Worm (Caenorhabditis elegans) whole organism, young adult: ENCODE measurements around the gene F13H10.5.
A peak's percentile ranks its signal among the peaks of the same experiment; 100 is the strongest.

Experiments
- B0261.1 ChIP-seq: sonication (generic microtip); optimal IDR thresholded peaks from 2 replicates; lab custom pipeline; 2016; ENCODE audit warnings: mild to moderate bottlenecking, missing genetic modification characterization, moderate library complexity, missing compliant biosample characterization
- B0336.3 ChIP-seq: fragments of 200-800 bp; sonication (Bioruptor generic); IDR thresholded peaks from 2 replicates; pipeline ENCODE4 v1.3.6; 2022; ENCODE audit warnings: missing genetic modification characterization, missing compliant biosample characterization
- F33H1.4 ChIP-seq: fragments of 200-800 bp; sonication (Bioruptor generic); IDR thresholded peaks from 2 replicates; pipeline ENCODE4 v1.3.6; 2022; ENCODE audit warnings: missing genetic modification reagents, missing genetic modification characterization, missing compliant biosample characterization
- F57A8.1 ChIP-seq: fragments of 200-800 bp; sonication (Bioruptor generic); optimal IDR thresholded peaks from 2 replicates; lab custom pipeline; 2018; ENCODE audit warnings: mild to moderate bottlenecking, missing genetic modification characterization, moderate library complexity, missing compliant biosample characterization
- T07F8.4 ChIP-seq: sonication (generic microtip); optimal IDR thresholded peaks from 2 replicates; lab custom pipeline; 2016; ENCODE audit warnings: mild to moderate bottlenecking, missing genetic modification characterization, moderate library complexity, missing compliant biosample characterization
- Y53F4B.3 ChIP-seq: fragments of 200-800 bp; sonication (Bioruptor generic); IDR thresholded peaks from 2 replicates; pipeline ENCODE4 v1.3.6; 2022; ENCODE audit warnings: missing genetic modification reagents, missing genetic modification characterization, missing compliant biosample characterization
- Y67H2A.10 ChIP-seq: fragments of 200-800 bp; sonication (Bioruptor generic); conservative IDR thresholded peaks from 2 replicates; pipeline ENCODE4 v1.3.6; 2022; ENCODE audit warnings: missing genetic modification reagents, missing genetic modification characterization, missing compliant biosample characterization
- ZK185.1 ChIP-seq: sonication (generic microtip); optimal IDR thresholded peaks from 2 replicates; lab custom pipeline; 2016; ENCODE audit warnings: mild to moderate bottlenecking, missing genetic modification characterization, missing compliant biosample characterization; ENCODE audit not compliant: poor library complexity, severe bottlenecking
- aptf-2 ChIP-seq: fragments of 200-800 bp; sonication (Bioruptor generic); conservative IDR thresholded peaks from 2 replicates; pipeline ENCODE4 v1.3.6; 2022; ENCODE audit warnings: missing genetic modification reagents, missing genetic modification characterization, missing compliant biosample characterization
- aptf-3 ChIP-seq: fragments of 200-800 bp; sonication (Bioruptor generic); IDR thresholded peaks from 2 replicates; pipeline ENCODE4 v1.3.6; 2022; ENCODE audit warnings: missing genetic modification characterization, missing compliant biosample characterization
- athp-1 ChIP-seq: sonication (generic microtip); optimal IDR thresholded peaks from 2 replicates; lab custom pipeline; 2017; ENCODE audit warnings: mild to moderate bottlenecking, missing genetic modification characterization, missing compliant biosample characterization
- attf-3 ChIP-seq: fragments of 200-800 bp; sonication (Bioruptor generic); conservative IDR thresholded peaks from 2 replicates; pipeline ENCODE4 v1.3.6; 2022; ENCODE audit warnings: missing genetic modification reagents, missing genetic modification characterization, missing compliant biosample characterization
- cebp-1 ChIP-seq, 2 experiments: fragments of 200-800 bp in 1 of 2; sonication (Bioruptor generic) in 1 of 2; sonication (generic microtip) in 1 of 2; IDR thresholded peaks in 1 of 2; optimal IDR thresholded peaks in 1 of 2; 2 replicates each; pipeline versions ENCODE4 v1.3.6 to Lab custom; 2017 to 2022; ENCODE audit warnings: missing compliant biosample characterization in 2 of 2, missing genetic modification characterization in 2 of 2, mild to moderate bottlenecking in 1 of 2, missing genetic modification reagents in 1 of 2, moderate library complexity in 1 of 2
- cebp-2 ChIP-seq: fragments of 200-800 bp; sonication (Bioruptor generic); IDR thresholded peaks from 2 replicates; pipeline ENCODE4 v1.3.6; 2022; ENCODE audit warnings: missing genetic modification characterization, missing compliant biosample characterization
- ceh-79 ChIP-seq: sonication (generic microtip); optimal IDR thresholded peaks from 2 replicates; lab custom pipeline; 2017; ENCODE audit warnings: mild to moderate bottlenecking, missing genetic modification characterization, missing compliant biosample characterization
- egl-44 ChIP-seq: fragments of 200-800 bp; sonication (Bioruptor generic); IDR thresholded peaks from 2 replicates; pipeline ENCODE4 v1.3.6; 2022; ENCODE audit warnings: missing genetic modification reagents, missing genetic modification characterization, missing compliant biosample characterization
- ekl-4 ChIP-seq: fragments of 200-800 bp; sonication (Bioruptor generic); IDR thresholded peaks from 2 replicates; pipeline ENCODE4 v1.3.6; 2022; ENCODE audit warnings: missing genetic modification reagents, missing genetic modification characterization, missing compliant biosample characterization
- ets-4 ChIP-seq: fragments of 200-800 bp; sonication (Bioruptor generic); optimal IDR thresholded peaks from 2 replicates; lab custom pipeline; 2018; ENCODE audit warnings: mild to moderate bottlenecking, missing genetic modification characterization, missing compliant biosample characterization
- hlh-12 ChIP-seq: sonication (generic microtip); optimal IDR thresholded peaks from 2 replicates; lab custom pipeline; 2016; ENCODE audit warnings: missing genetic modification characterization, missing compliant biosample characterization
- hmg-1.2 ChIP-seq: fragments of 200-800 bp; sonication (Bioruptor generic); IDR thresholded peaks from 2 replicates; pipeline ENCODE4 v1.3.6; 2022; ENCODE audit warnings: missing genetic modification reagents, missing genetic modification characterization, missing compliant biosample characterization
- hmg-20 ChIP-seq: fragments of 200-800 bp; sonication (Bioruptor generic); IDR thresholded peaks from 2 replicates; pipeline ENCODE4 v1.3.6; 2022; ENCODE audit warnings: missing genetic modification reagents, missing genetic modification characterization, missing compliant biosample characterization
- let-607 ChIP-seq, 2 experiments: fragments of 200-800 bp in 1 of 2; sonication (Bioruptor generic) in 1 of 2; sonication (generic microtip) in 1 of 2; optimal IDR thresholded peaks; 2 replicates each; lab custom pipeline; 2016 to 2018; ENCODE audit warnings: mild to moderate bottlenecking in 2 of 2, missing compliant biosample characterization in 2 of 2, missing genetic modification characterization in 2 of 2, moderate library complexity in 2 of 2, missing genotype in 1 of 2
- lin-35 ChIP-seq, 3 experiments: fragments of 150-350 bp in 2 of 3; sonication (generic microtip) in 1 of 3; optimal IDR thresholded peaks; 2 replicates each; lab custom pipeline; 2014 to 2018; ENCODE audit warnings: missing biosample characterization in 3 of 3, missing genetic modification characterization in 3 of 3, missing genetic modification reagents in 3 of 3
- lin-54 ChIP-seq: fragments of 200-800 bp; sonication (Bioruptor generic); optimal IDR thresholded peaks from 2 replicates; lab custom pipeline; 2018; ENCODE audit warnings: mild to moderate bottlenecking, missing genetic modification characterization, missing compliant biosample characterization
- lir-1 ChIP-seq: fragments of 200-800 bp; sonication (Bioruptor generic); conservative IDR thresholded peaks from 2 replicates; pipeline ENCODE4 v1.3.6; 2022; ENCODE audit warnings: missing genetic modification reagents, missing genetic modification characterization, missing compliant biosample characterization
- lsy-27 ChIP-seq: sonication (generic microtip); optimal IDR thresholded peaks from 2 replicates; lab custom pipeline; 2017; ENCODE audit warnings: missing genetic modification characterization, mild to moderate bottlenecking, missing compliant biosample characterization, antibody characterized with exemption, missing genotype, borderline replicate concordance; ENCODE audit not compliant: insufficient read depth
- madf-10 ChIP-seq: sonication (generic microtip); optimal IDR thresholded peaks from 2 replicates; lab custom pipeline; 2016; ENCODE audit warnings: mild to moderate bottlenecking, missing genetic modification characterization, missing compliant biosample characterization
- madf-3 ChIP-seq: fragments of 200-800 bp; sonication (Bioruptor generic); IDR thresholded peaks from 2 replicates; pipeline ENCODE4 v1.3.6; 2022; ENCODE audit warnings: missing genetic modification reagents, missing genetic modification characterization, missing compliant biosample characterization
- madf-6 ChIP-seq: fragments of 200-800 bp; sonication (Bioruptor generic); IDR thresholded peaks from 2 replicates; pipeline ENCODE4 v1.3.6; 2022; ENCODE audit warnings: missing genetic modification reagents, missing genetic modification characterization, missing compliant biosample characterization
- mcd-1 ChIP-seq: fragments of 200-800 bp; sonication (Bioruptor generic); IDR thresholded peaks from 2 replicates; pipeline ENCODE4 v1.3.6; 2022; ENCODE audit warnings: missing genetic modification reagents, missing genetic modification characterization, missing compliant biosample characterization
- mes-4 ChIP-seq: sonication (generic microtip); optimal IDR thresholded peaks from 2 replicates; lab custom pipeline; 2016; ENCODE audit warnings: missing genotype, missing genetic modification characterization, missing compliant biosample characterization
- nfya-1 ChIP-seq: sonication (generic microtip); optimal IDR thresholded peaks from 2 replicates; lab custom pipeline; 2017; ENCODE audit warnings: antibody characterized with exemption, missing compliant biosample characterization, missing genetic modification characterization, borderline replicate concordance; ENCODE audit not compliant: insufficient read depth
- nfya-2 ChIP-seq: fragments of 200-800 bp; sonication (Bioruptor generic); IDR thresholded peaks from 2 replicates; pipeline ENCODE4 v1.3.6; 2022; ENCODE audit warnings: missing genetic modification reagents, missing genetic modification characterization, missing compliant biosample characterization
- nhr-120 ChIP-seq: fragments of 200-800 bp; sonication (Bioruptor generic); IDR thresholded peaks from 2 replicates; pipeline ENCODE4 v1.3.6; 2022; ENCODE audit warnings: missing genetic modification characterization, missing compliant biosample characterization
- nhr-179 ChIP-seq: sonication (generic microtip); optimal IDR thresholded peaks from 2 replicates; lab custom pipeline; 2016; ENCODE audit warnings: mild to moderate bottlenecking, missing genetic modification characterization, missing compliant biosample characterization
- nhr-80 ChIP-seq: sonication (generic microtip); optimal IDR thresholded peaks from 2 replicates; lab custom pipeline; 2016; ENCODE audit warnings: missing genetic modification characterization, missing compliant biosample characterization
- nhr-90 ChIP-seq: sonication (generic microtip); optimal IDR thresholded peaks from 2 replicates; lab custom pipeline; 2016; ENCODE audit warnings: missing genotype, mild to moderate bottlenecking, missing genetic modification characterization, missing compliant biosample characterization
- rcor-1 ChIP-seq: fragments of 200-800 bp; sonication (Bioruptor generic); IDR thresholded peaks from 2 replicates; pipeline ENCODE4 v1.3.6; 2022; ENCODE audit warnings: missing genetic modification reagents, missing genetic modification characterization, missing compliant biosample characterization
- repo-1 ChIP-seq: sonication (generic microtip); optimal IDR thresholded peaks from 2 replicates; lab custom pipeline; 2017; ENCODE audit warnings: mild to moderate bottlenecking, missing genetic modification characterization, missing compliant biosample characterization
- snpc-3.4 ChIP-seq: sonication (generic microtip); optimal IDR thresholded peaks from 2 replicates; lab custom pipeline; 2017; ENCODE audit warnings: missing genetic modification characterization, mild to moderate bottlenecking, missing compliant biosample characterization, antibody characterized with exemption, moderate library complexity, missing genotype, missing genetic modification reagents
- tbp1 ChIP-seq: fragments of 200-800 bp; sonication (Bioruptor generic); optimal IDR thresholded peaks from 2 replicates; lab custom pipeline; 2018; ENCODE audit warnings: mild to moderate bottlenecking, missing genetic modification characterization, missing compliant biosample characterization
- tbx-9 ChIP-seq: sonication (generic microtip); optimal IDR thresholded peaks from 2 replicates; lab custom pipeline; 2016; ENCODE audit warnings: borderline replicate concordance, missing genetic modification characterization, inconsistent platforms, missing compliant biosample characterization
- tlf-1 ChIP-seq: fragments of 200-800 bp; sonication (Bioruptor generic); optimal IDR thresholded peaks from 2 replicates; lab custom pipeline; 2018; ENCODE audit warnings: mild to moderate bottlenecking, missing genetic modification characterization, missing compliant biosample characterization
- zfh-2 ChIP-seq: fragments of 200-800 bp; sonication (Bioruptor generic); conservative IDR thresholded peaks from 2 replicates; pipeline ENCODE4 v1.3.6; 2022; ENCODE audit warnings: missing genetic modification reagents, missing genetic modification characterization, missing compliant biosample characterization
- ztf-18 ChIP-seq: sonication (generic microtip); optimal IDR thresholded peaks from 2 replicates; lab custom pipeline; 2016; ENCODE audit warnings: missing genotype, mild to moderate bottlenecking, missing genetic modification characterization, missing compliant biosample characterization
- ztf-26 ChIP-seq: sonication (generic microtip); optimal IDR thresholded peaks from 2 replicates; lab custom pipeline; 2017; ENCODE audit warnings: missing genetic modification characterization, missing compliant biosample characterization
- ztf-6 ChIP-seq: fragments of 200-800 bp; sonication (Bioruptor generic); IDR thresholded peaks from 2 replicates; pipeline ENCODE4 v1.3.6; 2022; ENCODE audit warnings: missing genetic modification reagents, missing genetic modification characterization, missing compliant biosample characterization

Gene F13H10.5

ce11 chrIV:11025941-11026340, 35.1 kb downstream of the F13H10.5 start (continued):
- TF ChIP-seq madf-6 (GFP tag; lab: Robert Waterston, UW) = peak; percentile 80
- TF ChIP-seq nfya-2 (GFP tag; lab: Robert Waterston, UW) = no peak
- TF ChIP-seq ztf-26 (tag; lab: Kevin White, UChicago) = peak; percentile 63
- TF ChIP-seq attf-3 (GFP tag; lab: Robert Waterston, UW) = peak; percentile 68
- peak; percentile 85; the same call in 1 of the 2 replicates for TF ChIP-seq aptf-3 (GFP tag; lab: Robert Waterston, UW)
- peak; percentile 25 for TF ChIP-seq nhr-80
- peak; percentile 88 for TF ChIP-seq tbx-9
- TF ChIP-seq mcd-1 = peak; percentile 71
- peak; percentile 85 for TF ChIP-seq repo-1 (tag; lab: Kevin White, UChicago)
- peak; percentile 97 for TF ChIP-seq nhr-90
- TF ChIP-seq tlf-1 (GFP tag; lab: Kevin White, UChicago) = peak; percentile 70
- TF ChIP-seq T07F8.4 (tag; lab: Kevin White, UChicago) = peak; percentile 88
- peak; percentile 79; the same call in 1 of the 2 replicates for TF ChIP-seq Y53F4B.3 (GFP tag; lab: Robert Waterston, UW)
- peak; percentile 89 for TF ChIP-seq B0261.1 (tag; lab: Kevin White, UChicago)
- peak; percentile 95 for TF ChIP-seq F57A8.1 (GFP tag; lab: Kevin White, UChicago)
- peak in 1 of 2 experiments; percentile 55 for TF ChIP-seq let-607 (tag; optimal IDR thresholded peaks at IDR 0.05; lab: Kevin White, UChicago)
- TF ChIP-seq Y67H2A.10 (GFP tag; lab: Robert Waterston, UW) = no peak
- TF ChIP-seq ets-4 (GFP tag; lab: Kevin White, UChicago) = peak; percentile 62
- TF ChIP-seq B0336.3 (GFP tag; lab: Robert Waterston, UW) = peak; percentile 90
- TF ChIP-seq nhr-120 (GFP tag; lab: Robert Waterston, UW) = no peak
- TF ChIP-seq cebp-1 (GFP tag; IDR thresholded peaks at IDR 0.05; lab: Robert Waterston, UW) = peak; percentile 56; the same call in 1 of the 2 replicates
- TF ChIP-seq cebp-1 (tag; optimal IDR thresholded peaks at IDR 0.05; lab: Kevin White, UChicago) = peak; percentile 81
- TF ChIP-seq lin-54 (GFP tag; lab: Kevin White, UChicago) = peak; percentile 77
- TF ChIP-seq ceh-79 (tag; lab: Kevin White, UChicago) = peak; percentile 93
- TF ChIP-seq tbp1 (GFP tag; lab: Kevin White, UChicago) = peak; percentile 98
- TF ChIP-seq ZK185.1 (tag; lab: Kevin White, UChicago) = peak; percentile 88
- TF ChIP-seq madf-3 (GFP tag; lab: Robert Waterston, UW) = peak; percentile 87
- TF ChIP-seq ztf-18 (tag; lab: Kevin White, UChicago) = peak; percentile 82
- TF ChIP-seq hmg-1.2 (GFP tag; lab: Robert Waterston, UW) = peak; percentile 74
- TF ChIP-seq hmg-20 (GFP tag; lab: Robert Waterston, UW) = peak; percentile 73
- peak; percentile 64; the same call in 1 of the 2 replicates for TF ChIP-seq cebp-2 (GFP tag; lab: Robert Waterston, UW)
- peak; percentile 86 for TF ChIP-seq snpc-3.4 (tag; lab: Kevin White, UChicago)
- peak; percentile 33 for TF ChIP-seq lsy-27 (tag; lab: Kevin White, UChicago)
- TF ChIP-seq ekl-4 (GFP tag; lab: Robert Waterston, UW) = peak; percentile 88
- TF ChIP-seq rcor-1 (GFP tag; lab: Robert Waterston, UW) = peak; percentile 79
- no peak for TF ChIP-seq nfya-1
- peak; percentile 81 for TF ChIP-seq hlh-12 (tag; lab: Kevin White, UChicago)
- peak; percentile 60 for TF ChIP-seq F33H1.4 (GFP tag; lab: Robert Waterston, UW)
- TF ChIP-seq mes-4 = peak; percentile 92
- peak; percentile 75; the same call in 1 of the 2 replicates for TF ChIP-seq aptf-2
- peak; percentile 78; the same call in 1 of the 2 replicates for TF ChIP-seq egl-44
- TF ChIP-seq zfh-2 (GFP tag; lab: Robert Waterston, UW) = no peak; the same call in 1 of the 2 replicates
- TF ChIP-seq madf-10 = peak; percentile 73
- no peak for TF ChIP-seq ztf-6 (GFP tag; lab: Robert Waterston, UW)
- peak; percentile 63; the same call in 1 of the 2 replicates for TF ChIP-seq lir-1
- TF ChIP-seq nhr-179 (tag; lab: Kevin White, UChicago) = peak; percentile 51
- peak; percentile 93 for TF ChIP-seq athp-1
- no peak for TF ChIP-seq lin-35 (GFP tag; optimal IDR thresholded peaks at IDR 0.05; lab: Kevin White, UChicago)
